Worm (Caenorhabditis elegans): Measurements from ENCODE around the gene C50C3.12.

ce11 chrIII:8181581-8181980 is 5.2 kb downstream of the C50C3.12 start, which contains the start of gene spc-2:
- TF ChIP-seq unc-42 (tag; optimal IDR thresholded peaks at IDR 0.05) (no peak), ama-1 (optimal IDR thresholded peaks at IDR 0.05) (no peak), hlh-13 (GFP tag; optimal IDR thresholded peaks at IDR 0.05) (no peak), ttx-3 (tag; optimal IDR thresholded peaks at IDR 0.05) (no peak), dve-1 (tag; optimal IDR thresholded peaks at IDR 0.05) (no peak), unc-55 (GFP tag; optimal IDR thresholded peaks at IDR 0.05) (no peak), gmeb-2 (tag; optimal IDR thresholded peaks at IDR 0.05) (no peak), fkh-10 (GFP tag; optimal IDR thresholded peaks at IDR 0.05) (no peak)

Measured in whole organism, late embryonic.